Fruit fly (Drosophila melanogaster) S2 (cell line): ENCODE measurements around the gene CG4537.

Experiments used
- CG8478 ChIP-seq: fragments of >200 bp; optimal IDR thresholded peaks from 2 replicates; lab custom pipeline; 2018
- CTCF ChIP-seq, 2 experiments: fragments of >200 bp; optimal IDR thresholded peaks; 2 replicates each; lab custom pipeline; 2018

Gene CG4537

dm6 chr2L:9890576-9890975, at the start of gene CG4537, which contains the start of gene CG34183:
TSS of gene CG4537 (plus strand) at chr2L:9890885.
TSS of gene CG34183 (minus strand) at chr2L:9890772.
- TF ChIP-seq CG8478 (lab: Kevin White, UChicago): no peak
- no peak for TF ChIP-seq CTCF (optimal IDR thresholded peaks at IDR 0.05; lab: Kevin White, UChicago)

- TF ChIP-seq CG8478 (lab: Kevin White, UChicago) (no peak), CTCF (optimal IDR thresholded peaks at IDR 0.05; lab: Kevin White, UChicago) (no peak)
These were observed 39.9 kb upstream of the CG4537 start for dm6 chr2L:9850788-9851187.

- TF ChIP-seq CG8478 (lab: Kevin White, UChicago) (no peak), CTCF (optimal IDR thresholded peaks at IDR 0.05; lab: Kevin White, UChicago) (no peak)
These were observed 27.7 kb upstream of the CG4537 start for dm6 chr2L:9862964-9863363.

- TF ChIP-seq CG8478 (lab: Kevin White, UChicago) (no peak), CTCF (optimal IDR thresholded peaks at IDR 0.05; lab: Kevin White, UChicago) (no peak)
These were observed 27.2 kb upstream of the CG4537 start for dm6 chr2L:9863479-9863878.

- TF ChIP-seq CTCF (optimal IDR thresholded peaks at IDR 0.05; lab: Kevin White, UChicago) (no peak), CG8478 (lab: Kevin White, UChicago) (no peak)
These were observed 26.3 kb upstream of the CG4537 start for dm6 chr2L:9864337-9864736.

- TF ChIP-seq CTCF (optimal IDR thresholded peaks at IDR 0.05; lab: Kevin White, UChicago) (no peak), CG8478 (lab: Kevin White, UChicago) (no peak)
These were observed 8.2 kb upstream of the CG4537 start for dm6 chr2L:9882393-9882971.

- TF ChIP-seq CTCF (optimal IDR thresholded peaks at IDR 0.05; lab: Kevin White, UChicago): no peak
- no peak for TF ChIP-seq CG8478 (lab: Kevin White, UChicago)
These were observed 4.6 kb upstream of the CG4537 start, which contains the start of gene nAChRalpha6 for dm6 chr2L:9886086-9886485. TSS of gene nAChRalpha6 (minus strand) at chr2L:9886250.

dm6 chr2L:9887856-9888269, 2.8 kb upstream of the CG4537 start, which contains the start of gene Fkbp59:
TSS of gene Fkbp59 (plus strand) at chr2L:9888005.
- peak; percentile 95 to 96 for TF ChIP-seq CTCF (optimal IDR thresholded peaks at IDR 0.05; lab: Kevin White, UChicago)
- no peak for TF ChIP-seq CG8478 (lab: Kevin White, UChicago)

- TF ChIP-seq CTCF (optimal IDR thresholded peaks at IDR 0.05; lab: Kevin White, UChicago): no peak
- no peak for TF ChIP-seq CG8478 (lab: Kevin White, UChicago)
These were observed 2.5 kb downstream of the CG4537 start, which contains the start of gene mtDNA-helicase for dm6 chr2L:9893183-9893582. TSS of gene mtDNA-helicase (minus strand) at chr2L:9893446.

dm6 chr2L:9894193-9894592, 3.5 kb downstream of the CG4537 start:
- TF ChIP-seq CG8478 (lab: Kevin White, UChicago) (no peak), CTCF (optimal IDR thresholded peaks at IDR 0.05; lab: Kevin White, UChicago) (no peak)

- TF ChIP-seq CG8478 (lab: Kevin White, UChicago) (no peak), CTCF (optimal IDR thresholded peaks at IDR 0.05; lab: Kevin White, UChicago) (no peak)
These were observed 4.2 kb downstream of the CG4537 start, which contains the start of gene Bka for dm6 chr2L:9894871-9895364. TSS of gene Bka (plus strand) at chr2L:9895287.

- no peak for TF ChIP-seq CG8478 (lab: Kevin White, UChicago)
- TF ChIP-seq CTCF (optimal IDR thresholded peaks at IDR 0.05; lab: Kevin White, UChicago): peak in 1 of 2 experiments; percentile 33
These were observed 6.6 kb downstream of the CG4537 start, which contains the start of gene RpS2 for dm6 chr2L:9897296-9897695. TSS of gene RpS2 (minus strand) at chr2L:9897552.

dm6 chr2L:9903028-9903427, 12.3 kb downstream of the CG4537 start, which contains the start of gene Muc30E:
TSS of gene Muc30E (minus strand) at chr2L:9903128.
- TF ChIP-seq CG8478 (lab: Kevin White, UChicago): no peak
- TF ChIP-seq CTCF (optimal IDR thresholded peaks at IDR 0.05; lab: Kevin White, UChicago): no peak

- TF ChIP-seq CTCF (optimal IDR thresholded peaks at IDR 0.05; lab: Kevin White, UChicago): no peak
- no peak for TF ChIP-seq CG8478 (lab: Kevin White, UChicago)
These were observed 16.0 kb downstream of the CG4537 start for dm6 chr2L:9906641-9907040.
